Worm (Caenorhabditis elegans) whole organism, L2 larva: Measurements from ENCODE around the gene F52E1.5.

Source experiments
- F13H6.1 ChIP-seq: sonication (generic microtip); optimal IDR thresholded peaks from 2 replicates; lab custom pipeline; 2016; ENCODE audit warnings: missing genetic modification characterization, missing compliant biosample characterization
- R02D3.7 ChIP-seq: fragments of 150-350 bp; optimal IDR thresholded peaks from 2 replicates; lab custom pipeline; 2014; ENCODE audit warnings: missing biosample characterization, missing genetic modification characterization
- alr-1 ChIP-seq: fragments of 150-350 bp; optimal IDR thresholded peaks from 2 replicates; lab custom pipeline; 2014; ENCODE audit warnings: missing biosample characterization, missing genetic modification characterization
- aly-2 ChIP-seq: fragments of 150-350 bp; optimal IDR thresholded peaks from 2 replicates; lab custom pipeline; 2014; ENCODE audit warnings: missing biosample characterization, missing genetic modification characterization
- ama-1 ChIP-seq: fragments of 150-350 bp; optimal IDR thresholded peaks from 2 replicates; lab custom pipeline; 2018; ENCODE audit warnings: inconsistent platforms
- blmp-1 ChIP-seq: sonication (generic microtip); optimal IDR thresholded peaks from 2 replicates; lab custom pipeline; 2017; ENCODE audit warnings: missing genetic modification characterization, mild to moderate bottlenecking, missing compliant biosample characterization, antibody characterized with exemption, moderate library complexity; ENCODE audit not compliant: insufficient read depth
- ceh-16 ChIP-seq: fragments of 150-350 bp; optimal IDR thresholded peaks from 2 replicates; lab custom pipeline; 2014; ENCODE audit warnings: missing biosample characterization, missing genetic modification characterization
- crh-2 ChIP-seq: sonication (generic microtip); optimal IDR thresholded peaks from 2 replicates; lab custom pipeline; 2017; ENCODE audit warnings: missing biosample characterization, missing genetic modification characterization
- dmd-4 ChIP-seq: sonication (generic microtip); optimal IDR thresholded peaks from 2 replicates; lab custom pipeline; 2017; ENCODE audit warnings: missing biosample characterization, missing genetic modification characterization
- egl-27 ChIP-seq: sonication (generic microtip); optimal IDR thresholded peaks from 3 replicates; lab custom pipeline; 2017; ENCODE audit warnings: missing biosample characterization, missing genetic modification reagents, missing genetic modification characterization
- elt-1 ChIP-seq: fragments of 150-350 bp; optimal IDR thresholded peaks from 2 replicates; lab custom pipeline; 2014; ENCODE audit warnings: missing biosample characterization, missing genetic modification characterization
- elt-3 ChIP-seq: sonication (generic microtip); optimal IDR thresholded peaks from 2 replicates; lab custom pipeline; 2017; ENCODE audit warnings: missing biosample characterization, missing genetic modification characterization
- fos-1 ChIP-seq: fragments of 150-350 bp; optimal IDR thresholded peaks from 2 replicates; lab custom pipeline; 2014; ENCODE audit warnings: missing biosample characterization, missing genetic modification characterization
- gmeb-1 ChIP-seq: fragments of 150-350 bp; optimal IDR thresholded peaks from 2 replicates; lab custom pipeline; 2014; ENCODE audit warnings: missing biosample characterization, missing genetic modification characterization
- lin-11 ChIP-seq: fragments of 150-350 bp; sonication (generic microtip); optimal IDR thresholded peaks from 2 replicates; lab custom pipeline; 2014; ENCODE audit warnings: missing biosample characterization, missing genetic modification characterization, inconsistent platforms, mixed read lengths
- lin-13 ChIP-seq: fragments of 150-350 bp; optimal IDR thresholded peaks from 2 replicates; lab custom pipeline; 2014; ENCODE audit warnings: missing biosample characterization, missing genetic modification reagents, missing genetic modification characterization
- lin-39 ChIP-seq: fragments of 150-350 bp; optimal IDR thresholded peaks from 2 replicates; lab custom pipeline; 2014; ENCODE audit warnings: missing biosample characterization, missing genetic modification reagents, missing genetic modification characterization
- lsy-2 ChIP-seq, 2 experiments: fragments of 150-350 bp in 1 of 2; sonication (generic microtip) in 1 of 2; optimal IDR thresholded peaks; 2 replicates each; lab custom pipeline; 2014 to 2017; ENCODE audit warnings: missing biosample characterization in 2 of 2, missing genetic modification characterization in 2 of 2
- mdl-1 ChIP-seq, 2 experiments: fragments of 150-350 bp in 1 of 2; sonication (generic microtip) in 1 of 2; optimal IDR thresholded peaks; 2 replicates each; lab custom pipeline; 2017; ENCODE audit warnings: missing biosample characterization in 2 of 2, missing genetic modification characterization in 2 of 2
- nhr-11 ChIP-seq: fragments of 150-350 bp; optimal IDR thresholded peaks from 2 replicates; lab custom pipeline; 2014; ENCODE audit warnings: missing biosample characterization, missing genetic modification characterization
- nhr-129 ChIP-seq: fragments of 150-350 bp; optimal IDR thresholded peaks from 2 replicates; lab custom pipeline; 2014; ENCODE audit warnings: missing biosample characterization, missing genetic modification characterization
- nhr-21 ChIP-seq: fragments of 150-350 bp; optimal IDR thresholded peaks from 2 replicates; lab custom pipeline; 2014; ENCODE audit warnings: missing biosample characterization, missing genetic modification characterization
- nhr-25 ChIP-seq: fragments of 150-350 bp; sonication (generic microtip); optimal IDR thresholded peaks from 3 replicates; lab custom pipeline; 2014; ENCODE audit warnings: missing biosample characterization, missing genetic modification characterization
- nhr-77 ChIP-seq: fragments of 150-350 bp; optimal IDR thresholded peaks from 2 replicates; lab custom pipeline; 2014; ENCODE audit warnings: missing biosample characterization, missing genetic modification characterization
- peb-1 ChIP-seq: fragments of 150-350 bp; optimal IDR thresholded peaks from 2 replicates; lab custom pipeline; 2014; ENCODE audit warnings: missing biosample characterization, missing genetic modification characterization
- sem-4 ChIP-seq: fragments of 150-350 bp; optimal IDR thresholded peaks from 2 replicates; lab custom pipeline; 2014; ENCODE audit warnings: missing biosample characterization, missing genetic modification reagents, missing genetic modification characterization
- skn-1 ChIP-seq: sonication (generic microtip); optimal IDR thresholded peaks from 2 replicates; lab custom pipeline; 2017; ENCODE audit warnings: missing biosample characterization, missing genetic modification characterization
- sma-9 ChIP-seq, 2 experiments: fragments of 150-350 bp in 1 of 2; sonication (generic microtip) in 1 of 2; optimal IDR thresholded peaks; 2 replicates each; lab custom pipeline; 2014 to 2016; ENCODE audit warnings: missing genetic modification characterization in 2 of 2, mild to moderate bottlenecking in 1 of 2, missing biosample characterization in 1 of 2, missing compliant biosample characterization in 1 of 2, missing genetic modification reagents in 1 of 2, moderate library complexity in 1 of 2
- snpc-4 ChIP-seq: fragments of 150-350 bp; optimal IDR thresholded peaks from 2 replicates; lab custom pipeline; 2014; ENCODE audit warnings: missing biosample characterization, missing genetic modification characterization
- unc-39 ChIP-seq: fragments of 150-350 bp; optimal IDR thresholded peaks from 2 replicates; lab custom pipeline; 2014; ENCODE audit warnings: missing biosample characterization, missing genetic modification characterization
- unc-55 ChIP-seq: fragments of 150-350 bp; sonication (generic microtip); optimal IDR thresholded peaks from 3 replicates; lab custom pipeline; 2014; ENCODE audit warnings: missing biosample characterization, missing genetic modification reagents, missing genetic modification characterization
- zag-1 ChIP-seq: fragments of 150-350 bp; optimal IDR thresholded peaks from 2 replicates; lab custom pipeline; 2014; ENCODE audit warnings: missing biosample characterization, missing genetic modification characterization
- ztf-11 ChIP-seq: sonication (generic microtip); optimal IDR thresholded peaks from 2 replicates; lab custom pipeline; 2017; ENCODE audit warnings: missing biosample characterization, missing genetic modification characterization
- ztf-4 ChIP-seq: fragments of 150-350 bp; optimal IDR thresholded peaks from 2 replicates; lab custom pipeline; 2014; ENCODE audit warnings: missing biosample characterization, missing genetic modification characterization

The F52E1.5 gene

ce11 chrV:8403916-8404315 lies 24.6 kb downstream of the F52E1.5 start:
- TF ChIP-seq peb-1 (tag; lab: Kevin White, UChicago) (no peak), ama-1 (lab: Kevin White, UChicago) (no peak), gmeb-1 (tag; lab: Kevin White, UChicago) (no peak), fos-1 (peak; percentile 10), elt-1 (tag; lab: Kevin White, UChicago) (no peak), nhr-77 (tag; lab: Kevin White, UChicago) (no peak), nhr-25 (tag; lab: Kevin White, UChicago) (no peak), ztf-4 (no peak), nhr-11 (tag; lab: Kevin White, UChicago) (no peak)

- TF ChIP-seq sma-9 (GFP tag; optimal IDR thresholded peaks at IDR 0.05; lab: Kevin White, UChicago) (peak; percentile 24), sma-9 (tag; optimal IDR thresholded peaks at IDR 0.05; lab: Kevin White, UChicago) (no peak), F13H6.1 (tag; lab: Kevin White, UChicago) (no peak), snpc-4 (tag; lab: Kevin White, UChicago) (no peak), lin-13 (GFP tag; lab: Kevin White, UChicago) (no peak), blmp-1 (tag; lab: Kevin White, UChicago) (peak; percentile 15), crh-2 (tag; lab: Kevin White, UChicago) (no peak)
Measured at ce11 chrV:8404339-8404738, 25.0 kb downstream of the F52E1.5 start.

DNA sequence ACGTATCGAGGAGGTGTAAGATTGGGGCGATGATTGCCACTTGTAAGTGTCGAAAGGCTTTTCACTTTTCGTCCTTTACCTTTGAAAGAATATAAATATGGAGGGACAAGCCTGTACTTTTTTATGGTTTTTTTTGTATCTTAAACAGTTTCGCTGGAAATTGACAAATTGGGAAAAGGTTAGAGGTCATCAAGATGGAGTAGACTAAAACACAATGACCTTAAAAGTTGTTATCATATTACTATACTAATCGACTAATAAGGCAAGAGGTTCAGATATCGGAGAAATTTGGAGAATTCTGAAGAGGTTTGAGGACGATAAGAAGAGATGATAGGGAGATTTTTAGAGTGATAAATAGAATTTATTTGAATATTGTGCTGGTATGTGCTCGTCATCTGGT lies 26.8 kb downstream of the F52E1.5 start:
- TF ChIP-seq nhr-25 (tag; lab: Kevin White, UChicago): peak; percentile 24
- TF ChIP-seq skn-1 (tag; lab: Kevin White, UChicago): no peak
- TF ChIP-seq nhr-129 (tag; lab: Kevin White, UChicago): no peak
- no peak for TF ChIP-seq dmd-4 (tag; lab: Kevin White, UChicago)
- no peak for TF ChIP-seq lsy-2 (tag; optimal IDR thresholded peaks at IDR 0.05; lab: Kevin White, UChicago)

ce11 chrV:8406911-8407310 lies 27.6 kb downstream of the F52E1.5 start:
- TF ChIP-seq snpc-4 (tag; lab: Kevin White, UChicago): no peak
- TF ChIP-seq unc-55 (GFP tag; lab: Kevin White, UChicago): no peak
- no peak for TF ChIP-seq elt-1 (tag; lab: Kevin White, UChicago)
- TF ChIP-seq elt-3 (tag; lab: Kevin White, UChicago): no peak
- no peak for TF ChIP-seq ztf-4
- TF ChIP-seq nhr-11 (tag; lab: Kevin White, UChicago): no peak
- TF ChIP-seq gmeb-1 (tag; lab: Kevin White, UChicago): no peak
- TF ChIP-seq nhr-129 (tag; lab: Kevin White, UChicago): peak; percentile 66
- TF ChIP-seq crh-2 (tag; lab: Kevin White, UChicago): no peak
- peak; percentile 13 for TF ChIP-seq sma-9 (GFP tag; optimal IDR thresholded peaks at IDR 0.05; lab: Kevin White, UChicago)
- TF ChIP-seq sma-9 (tag; optimal IDR thresholded peaks at IDR 0.05; lab: Kevin White, UChicago): no peak
- TF ChIP-seq lin-11 (tag; lab: Kevin White, UChicago): no peak
- no peak for TF ChIP-seq unc-39 (tag; lab: Kevin White, UChicago)
- TF ChIP-seq sem-4 (tag; lab: Kevin White, UChicago): no peak
- TF ChIP-seq R02D3.7 (tag; lab: Kevin White, UChicago): no peak
- no peak for TF ChIP-seq zag-1
- TF ChIP-seq nhr-21 (tag; lab: Kevin White, UChicago): no peak
- TF ChIP-seq ceh-16 (tag; lab: Kevin White, UChicago): no peak
- no peak for TF ChIP-seq nhr-77 (tag; lab: Kevin White, UChicago)
- TF ChIP-seq alr-1: no peak
- TF ChIP-seq blmp-1 (tag; lab: Kevin White, UChicago): peak; percentile 0
- peak; percentile 31 for TF ChIP-seq nhr-25 (tag; lab: Kevin White, UChicago)
- no peak for TF ChIP-seq aly-2 (tag; lab: Kevin White, UChicago)
- TF ChIP-seq mdl-1 (tag; optimal IDR thresholded peaks at IDR 0.05; lab: Kevin White, UChicago): no peak
- no peak for TF ChIP-seq ama-1 (lab: Kevin White, UChicago)
- TF ChIP-seq ztf-11: no peak
- no peak for TF ChIP-seq lin-39
- TF ChIP-seq egl-27 (tag; lab: Kevin White, UChicago): no peak

- TF ChIP-seq lin-13 (GFP tag; lab: Kevin White, UChicago) (no peak), fos-1 (peak; percentile 17), nhr-21 (tag; lab: Kevin White, UChicago) (peak; percentile 13), blmp-1 (tag; lab: Kevin White, UChicago) (peak; percentile 78), ztf-4 (no peak)
- TF ChIP-seq, all 48 proteins: peak for 3
Measured at ce11 chrV:8409594-8409993, 30.3 kb downstream of the F52E1.5 start.
